Fruit fly (Drosophila melanogaster) whole organism, prepupa: Measurements from ENCODE around the gene CG11562.

Experiments
- Blimp-1 ChIP-seq: fragments of 200-800 bp; sonication (Bioruptor generic); optimal IDR thresholded peaks from 3 replicates; lab custom pipeline; 2017; ENCODE audit warnings: missing biosample characterization, missing genetic modification characterization, mild to moderate bottlenecking, moderate library complexity, missing genetic modification reagents
- CG11294 ChIP-seq: fragments of 200-800 bp; sonication (Bioruptor generic); IDR thresholded peaks from 2 replicates; pipeline ENCODE4 v1.3.6; 2022; ENCODE audit warnings: missing biosample characterization, missing genetic modification characterization
- CG11762 ChIP-seq: fragments of 200-800 bp; sonication (Bioruptor generic); optimal IDR thresholded peaks from 3 replicates; lab custom pipeline; 2016; ENCODE audit warnings: missing biosample characterization, missing genetic modification characterization; ENCODE audit not compliant: insufficient read depth
- CG11902 ChIP-seq: fragments of 200-800 bp; sonication (Bioruptor generic); optimal IDR thresholded peaks from 3 replicates; lab custom pipeline; 2016; ENCODE audit warnings: missing biosample characterization, missing genetic modification characterization
- CG15336 ChIP-seq: fragments of 200-800 bp; sonication (Bioruptor generic); IDR thresholded peaks from 2 replicates; pipeline ENCODE4 v1.3.6; 2022; ENCODE audit warnings: missing biosample characterization, missing genetic modification characterization
- CG1621 ChIP-seq: fragments of 200-800 bp; sonication (Bioruptor generic); optimal IDR thresholded peaks from 3 replicates; lab custom pipeline; 2018; ENCODE audit warnings: missing biosample characterization, mild to moderate bottlenecking, missing genetic modification characterization
- CG16779 ChIP-seq: fragments of 200-800 bp; sonication (Bioruptor generic); optimal IDR thresholded peaks from 3 replicates; lab custom pipeline; 2017; ENCODE audit warnings: missing biosample characterization, mild to moderate bottlenecking, missing genetic modification characterization
- CG31627 ChIP-seq: fragments of 200-800 bp; sonication (Bioruptor generic); optimal IDR thresholded peaks from 3 replicates; lab custom pipeline; 2016; ENCODE audit warnings: missing biosample characterization, missing genetic modification characterization
- CG32006 ChIP-seq: fragments of 200-800 bp; sonication (Bioruptor generic); optimal IDR thresholded peaks from 3 replicates; lab custom pipeline; 2017; ENCODE audit warnings: missing biosample characterization, mild to moderate bottlenecking, missing genetic modification characterization
- CG34406 ChIP-seq: fragments of 200-800 bp; sonication (Bioruptor generic); optimal IDR thresholded peaks from 3 replicates; lab custom pipeline; 2016; ENCODE audit warnings: missing biosample characterization, missing genetic modification characterization
- CG3919 ChIP-seq: fragments of 200-800 bp; sonication (Bioruptor generic); optimal IDR thresholded peaks from 3 replicates; lab custom pipeline; 2016; ENCODE audit warnings: missing biosample characterization, missing genetic modification characterization
- CG4318 ChIP-seq: fragments of 200-800 bp; sonication (Bioruptor generic); optimal IDR thresholded peaks from 3 replicates; lab custom pipeline; 2017; ENCODE audit warnings: missing biosample characterization, mild to moderate bottlenecking, missing genetic modification characterization
- CG6163 ChIP-seq: fragments of 200-800 bp; sonication (Bioruptor generic); IDR thresholded peaks from 3 replicates; pipeline ENCODE4 v1.3.6; 2022; ENCODE audit warnings: missing biosample characterization, missing genetic modification characterization
- CG6276 ChIP-seq: fragments of 200-800 bp; sonication (Bioruptor generic); optimal IDR thresholded peaks from 2 replicates; lab custom pipeline; 2017; ENCODE audit warnings: missing biosample characterization, mild to moderate bottlenecking, missing genetic modification characterization
- CG7368 ChIP-seq: fragments of 200-800 bp; sonication (Bioruptor generic); optimal IDR thresholded peaks from 3 replicates; lab custom pipeline; 2016; ENCODE audit warnings: missing biosample characterization, missing genetic modification characterization
- CG8119 ChIP-seq: fragments of 200-800 bp; sonication (Bioruptor generic); IDR thresholded peaks from 3 replicates; pipeline ENCODE4 v1.3.6; 2022; ENCODE audit warnings: missing biosample characterization, missing genetic modification characterization
- CG8319 ChIP-seq: fragments of 200-800 bp; sonication (Bioruptor generic); optimal IDR thresholded peaks from 3 replicates; lab custom pipeline; 2016; ENCODE audit warnings: missing biosample characterization, missing genetic modification characterization
- CG8632 ChIP-seq: fragments of 200-800 bp; sonication (Bioruptor generic); optimal IDR thresholded peaks from 3 replicates; lab custom pipeline; 2016; ENCODE audit warnings: missing biosample characterization, missing genetic modification characterization
- CG9139 ChIP-seq: fragments of 200-800 bp; sonication (Bioruptor generic); optimal IDR thresholded peaks from 3 replicates; lab custom pipeline; 2017; ENCODE audit warnings: missing biosample characterization, mild to moderate bottlenecking, missing genetic modification characterization
- Eip75B ChIP-seq: fragments of 200-800 bp; sonication (Bioruptor generic); optimal IDR thresholded peaks from 3 replicates; lab custom pipeline; 2016; ENCODE audit warnings: missing biosample characterization, missing genetic modification characterization
- Eip93F ChIP-seq: fragments of 200-800 bp; sonication (Bioruptor generic); optimal IDR thresholded peaks from 2 replicates; lab custom pipeline; 2016; ENCODE audit warnings: missing biosample characterization, mild to moderate bottlenecking, missing genetic modification characterization
- Ets21C ChIP-seq: fragments of 200-800 bp; sonication (Bioruptor generic); optimal IDR thresholded peaks from 3 replicates; lab custom pipeline; 2016; ENCODE audit warnings: missing biosample characterization, missing genetic modification characterization
- Ets96B ChIP-seq: fragments of 200-800 bp; optimal IDR thresholded peaks from 2 replicates; lab custom pipeline; 2019; ENCODE audit warnings: missing biosample characterization, mild to moderate bottlenecking, missing genetic modification characterization, moderate library complexity
- Gug ChIP-seq: fragments of 200-800 bp; sonication (Bioruptor generic); IDR thresholded peaks from 2 replicates; pipeline ENCODE4 v1.3.6; 2022; ENCODE audit warnings: missing biosample characterization, missing genetic modification characterization
- Hr38 ChIP-seq: sonication (Bioruptor generic); optimal IDR thresholded peaks from 2 replicates; lab custom pipeline; 2016; ENCODE audit warnings: missing biosample characterization, missing genetic modification characterization
- Hr39 ChIP-seq: fragments of 200-800 bp; sonication (Bioruptor generic); optimal IDR thresholded peaks from 2 replicates; lab custom pipeline; 2016; ENCODE audit warnings: missing biosample characterization, missing genetic modification characterization
- Hr4 ChIP-seq: fragments of 200-800 bp; sonication (Bioruptor generic); optimal IDR thresholded peaks from 3 replicates; lab custom pipeline; 2016; ENCODE audit warnings: missing biosample characterization, missing genetic modification characterization
- Lpt ChIP-seq: fragments of 200-800 bp; sonication (Bioruptor generic); optimal IDR thresholded peaks from 3 replicates; lab custom pipeline; 2016; ENCODE audit warnings: missing biosample characterization, missing genetic modification characterization
- Smox ChIP-seq: fragments of 200-800 bp; sonication (Bioruptor generic); optimal IDR thresholded peaks from 3 replicates; lab custom pipeline; 2016; ENCODE audit warnings: missing biosample characterization, missing genetic modification characterization
- Sox14 ChIP-seq: fragments of 200-800 bp; sonication (Bioruptor generic); optimal IDR thresholded peaks from 3 replicates; lab custom pipeline; 2016; ENCODE audit warnings: missing biosample characterization, missing genetic modification characterization
- acj6 ChIP-seq: fragments of 200-800 bp; sonication (Bioruptor generic); optimal IDR thresholded peaks from 3 replicates; lab custom pipeline; 2016; ENCODE audit warnings: missing biosample characterization, missing genetic modification characterization
- dac ChIP-seq: fragments of 200-800 bp; sonication (Bioruptor generic); optimal IDR thresholded peaks from 2 replicates; lab custom pipeline; 2017; ENCODE audit warnings: missing biosample characterization, mild to moderate bottlenecking, missing genetic modification characterization
- fd59A ChIP-seq: fragments of 200-800 bp; sonication (Bioruptor generic); optimal IDR thresholded peaks from 2 replicates; lab custom pipeline; 2017; ENCODE audit warnings: missing biosample characterization, mild to moderate bottlenecking, missing genetic modification characterization, missing genetic modification reagents
- fd85E ChIP-seq: fragments of 200-800 bp; sonication (Bioruptor generic); optimal IDR thresholded peaks from 3 replicates; lab custom pipeline; 2016; ENCODE audit warnings: missing biosample characterization, missing genetic modification characterization
- fkh ChIP-seq: fragments of 200-800 bp; sonication (Bioruptor generic); optimal IDR thresholded peaks from 3 replicates; lab custom pipeline; 2017; ENCODE audit warnings: missing biosample characterization, mild to moderate bottlenecking, missing genetic modification characterization, moderate library complexity
- lz ChIP-seq: fragments of 200-800 bp; sonication (Bioruptor generic); optimal IDR thresholded peaks from 3 replicates; lab custom pipeline; 2016; ENCODE audit warnings: missing biosample characterization, missing genetic modification characterization
- net ChIP-seq: fragments of 200-800 bp; sonication (Bioruptor generic); optimal IDR thresholded peaks from 3 replicates; lab custom pipeline; 2016; ENCODE audit warnings: missing biosample characterization, missing genetic modification characterization
- salr ChIP-seq, 2 experiments: fragments of 200-800 bp; sonication (Bioruptor generic); optimal IDR thresholded peaks; 3 replicates each; lab custom pipeline; 2016 to 2018; ENCODE audit warnings: missing biosample characterization in 2 of 2, missing genetic modification characterization in 2 of 2, mild to moderate bottlenecking in 1 of 2
- ss ChIP-seq, 2 experiments: fragments of 200-800 bp; sonication (Bioruptor generic); optimal IDR thresholded peaks; 2 replicates in 1 of 2; 3 replicates in 1 of 2; lab custom pipeline; 2017 to 2018; ENCODE audit warnings: mild to moderate bottlenecking in 2 of 2, missing biosample characterization in 2 of 2, missing genetic modification characterization in 2 of 2, moderate library complexity in 1 of 2
- topi ChIP-seq: fragments of 200-800 bp; sonication (Bioruptor generic); optimal IDR thresholded peaks from 3 replicates; lab custom pipeline; 2016; ENCODE audit warnings: missing biosample characterization, missing genetic modification characterization

The CG11562 gene

DNA sequence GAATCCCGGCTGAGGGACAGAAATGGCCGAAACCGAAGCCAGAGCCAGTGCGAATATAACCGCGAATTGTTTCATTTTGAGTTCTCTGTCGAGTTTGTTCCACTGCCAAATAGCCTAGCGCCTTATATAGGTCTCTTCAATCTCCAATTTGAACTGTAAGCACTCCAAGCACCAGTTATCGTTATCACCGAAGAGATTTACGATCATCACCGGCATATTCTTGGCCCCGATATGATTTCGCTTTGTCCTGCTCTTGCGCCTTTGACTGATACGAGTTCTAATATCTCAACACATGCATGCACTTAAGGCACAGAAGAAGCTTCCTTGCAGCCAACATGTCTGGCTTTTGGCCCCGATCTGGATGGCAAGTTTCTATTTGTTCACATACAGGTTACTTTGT is 26.9 kb downstream of the CG11562 start, which contains the start of gene CG11912:
Gene CG11912 (minus strand): TSS at position 101 of the 400 bp plus-strand sequence.
- TF ChIP-seq CG7368 (GFP tag; lab: Kevin White, UChicago) (no peak), CG31627 (GFP tag; lab: Kevin White, UChicago) (no peak), CG9139 (GFP tag; lab: Kevin White, UChicago) (no peak), salr (GFP tag; optimal IDR thresholded peaks at IDR 0.05; lab: Kevin White, UChicago) (no peak), Eip75B (GFP tag; lab: Kevin White, UChicago) (no peak), acj6 (GFP tag; lab: Kevin White, UChicago) (no peak), CG8319 (GFP tag; lab: Kevin White, UChicago) (no peak), CG11294 (GFP tag; lab: Robert Waterston, UW) (no peak), topi (GFP tag; lab: Kevin White, UChicago) (no peak), CG8119 (no peak), CG3919 (GFP tag; lab: Kevin White, UChicago) (no peak), CG11902 (GFP tag; lab: Kevin White, UChicago) (no peak), CG11762 (GFP tag; lab: Kevin White, UChicago) (no peak), Eip93F (GFP tag; lab: Kevin White, UChicago) (no peak), Blimp-1 (no peak), Smox (no peak), Ets96B (tag; lab: Kevin White, UChicago) (no peak)

- no peak for TF ChIP-seq CG1621 (tag; lab: Kevin White, UChicago)
- TF ChIP-seq CG3919 (GFP tag; lab: Kevin White, UChicago) = no peak
- no peak for TF ChIP-seq Eip75B (GFP tag; lab: Kevin White, UChicago)
- no peak for TF ChIP-seq Eip93F (GFP tag; lab: Kevin White, UChicago)
- no peak for TF ChIP-seq ss (GFP tag; optimal IDR thresholded peaks at IDR 0.05; lab: Kevin White, UChicago)
- TF ChIP-seq CG9139 (GFP tag; lab: Kevin White, UChicago) = no peak
- no peak for TF ChIP-seq Hr4 (GFP tag; lab: Kevin White, UChicago)
- TF ChIP-seq dac = no peak
- no peak for TF ChIP-seq CG6163 (GFP tag; lab: Robert Waterston, UW)
- TF ChIP-seq CG11762 (GFP tag; lab: Kevin White, UChicago) = no peak
- no peak for TF ChIP-seq lz (GFP tag; lab: Kevin White, UChicago)
- TF ChIP-seq Smox = no peak
- TF ChIP-seq CG16779 (tag; lab: Kevin White, UChicago) = no peak
- no peak for TF ChIP-seq Blimp-1
- TF ChIP-seq CG6276 = no peak
- no peak for TF ChIP-seq fd59A (GFP tag; lab: Kevin White, UChicago)
- TF ChIP-seq, all 60 proteins: peak for 0
Measured at dm6 chr2L:319745-320144, 27.5 kb downstream of the CG11562 start.

- TF ChIP-seq Ets21C (GFP tag; lab: Kevin White, UChicago) (no peak), CG34406 (no peak), net (GFP tag; lab: Kevin White, UChicago) (no peak), fkh (GFP tag; lab: Kevin White, UChicago) (no peak), Hr38 (GFP tag; lab: Kevin White, UChicago) (no peak)
Measured at dm6 chr2L:321148-321547, 28.9 kb downstream of the CG11562 start, which contains the start of gene CG11911. CG11911 (minus strand) TSS chr2L:321248.

dm6 chr2L:321793-322192 is 29.6 kb downstream of the CG11562 start, which contains the start of gene CG33127:
CG33127 (plus strand) TSS chr2L:322101.
- TF ChIP-seq Gug = no peak
- no peak for TF ChIP-seq fkh (GFP tag; lab: Kevin White, UChicago)
- no peak for TF ChIP-seq Eip75B (GFP tag; lab: Kevin White, UChicago)
- TF ChIP-seq CG8319 (GFP tag; lab: Kevin White, UChicago) = no peak
- no peak for TF ChIP-seq Lpt (GFP tag; lab: Kevin White, UChicago)
- TF ChIP-seq CG8632 (GFP tag; lab: Kevin White, UChicago) = no peak
- TF ChIP-seq net (GFP tag; lab: Kevin White, UChicago) = no peak
- no peak for TF ChIP-seq salr (GFP tag; optimal IDR thresholded peaks at IDR 0.05; lab: Kevin White, UChicago)
- TF ChIP-seq Sox14 (GFP tag; lab: Kevin White, UChicago) = no peak
- no peak for TF ChIP-seq fd85E (GFP tag; lab: Kevin White, UChicago)
- TF ChIP-seq CG4318 (GFP tag; lab: Kevin White, UChicago) = no peak
- no peak for TF ChIP-seq CG8119
- no peak for TF ChIP-seq CG31627 (GFP tag; lab: Kevin White, UChicago)
- TF ChIP-seq CG15336 = no peak
- TF ChIP-seq CG11762 (GFP tag; lab: Kevin White, UChicago) = no peak
- TF ChIP-seq CG32006 (GFP tag; lab: Kevin White, UChicago) = no peak
- no peak for TF ChIP-seq fd59A (GFP tag; lab: Kevin White, UChicago)
- TF ChIP-seq Hr39 (GFP tag; lab: Kevin White, UChicago) = no peak
